Worm (Caenorhabditis elegans) whole organism, L1 larva: ENCODE measurements around the gene srgp-1.

Experiments used
- C04F5.9 ChIP-seq: sonication (generic microtip); optimal IDR thresholded peaks from 2 replicates; lab custom pipeline; 2016; ENCODE audit warnings: missing genetic modification characterization, missing compliant biosample characterization
- F16B12.6 ChIP-seq: fragments of 150-350 bp; optimal IDR thresholded peaks from 2 replicates; lab custom pipeline; 2014; ENCODE audit warnings: missing biosample characterization, missing genetic modification characterization
- Y116A8C.19 ChIP-seq: sonication (generic microtip); optimal IDR thresholded peaks from 2 replicates; lab custom pipeline; 2016; ENCODE audit warnings: missing compliant biosample characterization, missing genetic modification characterization, borderline replicate concordance
- aha-1 ChIP-seq: fragments of 150-350 bp; optimal IDR thresholded peaks from 2 replicates; lab custom pipeline; 2014; ENCODE audit warnings: missing biosample characterization, missing genetic modification characterization
- aly-2 ChIP-seq: fragments of 150-350 bp; optimal IDR thresholded peaks from 2 replicates; lab custom pipeline; 2014; ENCODE audit warnings: missing biosample characterization, missing genetic modification characterization
- blmp-1 ChIP-seq: fragments of 150-350 bp; optimal IDR thresholded peaks from 2 replicates; lab custom pipeline; 2014; ENCODE audit warnings: missing biosample characterization, missing genetic modification characterization
- ceh-82 ChIP-seq, 3 experiments: fragments of 150-350 bp in 1 of 3; sonication (generic microtip) in 2 of 3; optimal IDR thresholded peaks; 2 replicates each; lab custom pipeline; 2014 to 2017; ENCODE audit warnings: missing biosample characterization in 3 of 3, missing genetic modification characterization in 3 of 3
- dpl-1 ChIP-seq, 3 experiments: fragments of 150-350 bp in 2 of 3; sonication (generic microtip) in 1 of 3; optimal IDR thresholded peaks; 2 replicates each; lab custom pipeline; 2014 to 2017; ENCODE audit warnings: missing biosample characterization in 3 of 3, missing genetic modification characterization in 3 of 3, missing genetic modification reagents in 3 of 3
- efl-1 ChIP-seq, 4 experiments: fragments of 150-350 bp; optimal IDR thresholded peaks in 3 of 4; peaks in 1 of 4; 1 replicate in 1 of 4; 2 replicates in 3 of 4; lab custom pipeline; 2014; ENCODE audit warnings: missing biosample characterization in 2 of 4, missing genetic modification characterization in 2 of 4, missing genetic modification reagents in 2 of 4
- egl-27 ChIP-seq, 2 experiments: fragments of 150-350 bp in 1 of 2; sonication (generic microtip); optimal IDR thresholded peaks; 3 replicates each; lab custom pipeline; 2017 to 2018; ENCODE audit warnings: missing biosample characterization in 2 of 2, missing genetic modification characterization in 2 of 2, missing genetic modification reagents in 2 of 2
- elt-2 ChIP-seq: sonication (generic microtip); optimal IDR thresholded peaks from 2 replicates; lab custom pipeline; 2016; ENCODE audit warnings: missing genetic modification characterization, mild to moderate bottlenecking, inconsistent platforms, missing compliant biosample characterization, missing genetic modification reagents
- elt-3 ChIP-seq, 6 experiments: fragments of 150-350 bp in 1 of 6; sonication (generic microtip); optimal IDR thresholded peaks; 2 replicates each; lab custom pipeline; 2017 to 2018; ENCODE audit warnings: missing biosample characterization in 6 of 6, missing genetic modification characterization in 6 of 6, inconsistent platforms in 1 of 6
- fkh-10 ChIP-seq: sonication (generic microtip); optimal IDR thresholded peaks from 2 replicates; lab custom pipeline; 2017; ENCODE audit warnings: missing biosample characterization, missing genetic modification reagents, missing genetic modification characterization
- fkh-4 ChIP-seq: sonication (generic microtip); optimal IDR thresholded peaks from 2 replicates; lab custom pipeline; 2016; ENCODE audit warnings: missing compliant biosample characterization, missing genetic modification characterization, borderline replicate concordance
- fkh-8 ChIP-seq: sonication (generic microtip); optimal IDR thresholded peaks from 2 replicates; lab custom pipeline; 2016; ENCODE audit warnings: mild to moderate bottlenecking, missing genetic modification characterization, missing compliant biosample characterization
- grh-1 ChIP-seq: fragments of 200-800 bp; sonication (Bioruptor generic); IDR thresholded peaks from 2 replicates; pipeline ENCODE4 v1.3.6; 2022; ENCODE audit warnings: missing genetic modification reagents, missing genetic modification characterization, missing compliant biosample characterization
- hpl-2 ChIP-seq: fragments of 150-350 bp; optimal IDR thresholded peaks from 2 replicates; lab custom pipeline; 2014; ENCODE audit warnings: missing biosample characterization, missing genetic modification reagents, missing genetic modification characterization
- lin-14 ChIP-seq: fragments of 200-800 bp; sonication (Bioruptor generic); optimal IDR thresholded peaks from 2 replicates; lab custom pipeline; 2018; ENCODE audit warnings: mild to moderate bottlenecking, missing genetic modification characterization, moderate library complexity, missing compliant biosample characterization
- lin-15B ChIP-seq: fragments of 150-350 bp; sonication (generic microtip); optimal IDR thresholded peaks from 3 replicates; lab custom pipeline; 2014; ENCODE audit warnings: missing biosample characterization, missing genetic modification characterization
- lin-35 ChIP-seq, 2 experiments: fragments of 150-350 bp; optimal IDR thresholded peaks; 2 replicates each; lab custom pipeline; 2014; ENCODE audit warnings: missing biosample characterization in 2 of 2, missing genetic modification characterization in 2 of 2, missing genetic modification reagents in 2 of 2
- lin-39 ChIP-seq: fragments of 150-350 bp; optimal IDR thresholded peaks from 2 replicates; lab custom pipeline; 2014; ENCODE audit warnings: missing biosample characterization, missing genetic modification reagents, missing genetic modification characterization
- lir-3 ChIP-seq: sonication (generic microtip); optimal IDR thresholded peaks from 2 replicates; lab custom pipeline; 2016; ENCODE audit warnings: mild to moderate bottlenecking, missing genetic modification characterization, moderate library complexity, missing compliant biosample characterization; ENCODE audit not compliant: poor library complexity
- lsy-2 ChIP-seq, 2 experiments: fragments of 150-350 bp; optimal IDR thresholded peaks; 2 replicates each; lab custom pipeline; 2014; ENCODE audit warnings: missing biosample characterization in 2 of 2, missing genetic modification characterization in 2 of 2
- mdl-1 ChIP-seq, 2 experiments: fragments of 150-350 bp; optimal IDR thresholded peaks; 2 replicates each; lab custom pipeline; 2014 to 2017; ENCODE audit warnings: missing biosample characterization in 2 of 2, missing genetic modification characterization in 2 of 2, inconsistent platforms in 1 of 2
- mef-2 ChIP-seq: fragments of 150-350 bp; optimal IDR thresholded peaks from 2 replicates; lab custom pipeline; 2014; ENCODE audit warnings: missing biosample characterization, missing genetic modification characterization
- mep-1 ChIP-seq: fragments of 150-350 bp; optimal IDR thresholded peaks from 2 replicates; lab custom pipeline; 2014; ENCODE audit warnings: missing biosample characterization, missing genetic modification characterization
- nhr-12 ChIP-seq: sonication (generic microtip); optimal IDR thresholded peaks from 2 replicates; lab custom pipeline; 2017; ENCODE audit warnings: missing biosample characterization, missing genetic modification characterization
- nhr-20 ChIP-seq: sonication (generic microtip); optimal IDR thresholded peaks from 2 replicates; lab custom pipeline; 2016; ENCODE audit warnings: mild to moderate bottlenecking, missing genetic modification characterization, missing compliant biosample characterization
- nhr-237 ChIP-seq: fragments of 150-350 bp; optimal IDR thresholded peaks from 2 replicates; lab custom pipeline; 2014; ENCODE audit warnings: missing biosample characterization, missing genetic modification characterization
- nhr-28 ChIP-seq: fragments of 150-350 bp; optimal IDR thresholded peaks from 2 replicates; lab custom pipeline; 2014; ENCODE audit warnings: missing biosample characterization, missing genetic modification characterization
- nhr-47 ChIP-seq: sonication (generic microtip); optimal IDR thresholded peaks from 2 replicates; lab custom pipeline; 2016; ENCODE audit warnings: mild to moderate bottlenecking, missing genetic modification characterization, moderate library complexity, missing compliant biosample characterization
- nhr-71 ChIP-seq: sonication (generic microtip); optimal IDR thresholded peaks from 2 replicates; lab custom pipeline; 2016; ENCODE audit warnings: mild to moderate bottlenecking, missing genetic modification characterization, moderate library complexity, missing compliant biosample characterization
- nhr-76 ChIP-seq: sonication (generic microtip); optimal IDR thresholded peaks from 2 replicates; lab custom pipeline; 2017; ENCODE audit warnings: missing biosample characterization, missing genetic modification characterization
- nhr-85 ChIP-seq: sonication (generic microtip); peaks from one replicate; lab custom pipeline; 2016; ENCODE audit warnings: missing genetic modification characterization, inconsistent platforms, missing compliant biosample characterization
- nhr-90 ChIP-seq: sonication (generic microtip); optimal IDR thresholded peaks from 2 replicates; lab custom pipeline; 2016; ENCODE audit warnings: mild to moderate bottlenecking, missing genetic modification characterization, missing compliant biosample characterization; ENCODE audit not compliant: poor library complexity
- pax-3 ChIP-seq: fragments of 200-800 bp; sonication (Bioruptor generic); optimal IDR thresholded peaks from 2 replicates; lab custom pipeline; 2018; ENCODE audit warnings: mild to moderate bottlenecking, missing genetic modification characterization, moderate library complexity, missing compliant biosample characterization
- rnt-1 ChIP-seq: sonication (generic microtip); optimal IDR thresholded peaks from 2 replicates; lab custom pipeline; 2016; ENCODE audit warnings: mild to moderate bottlenecking, missing genetic modification characterization, moderate library complexity, missing compliant biosample characterization
- skn-1 ChIP-seq: fragments of 150-350 bp; optimal IDR thresholded peaks from 2 replicates; lab custom pipeline; 2014; ENCODE audit warnings: missing biosample characterization, missing genetic modification characterization
- sox-4 ChIP-seq: sonication (generic microtip); optimal IDR thresholded peaks from 2 replicates; lab custom pipeline; 2016; ENCODE audit warnings: missing genetic modification characterization, missing compliant biosample characterization
- sptf-1 ChIP-seq: fragments of 150-350 bp; optimal IDR thresholded peaks from 2 replicates; lab custom pipeline; 2014; ENCODE audit warnings: missing biosample characterization, missing genetic modification characterization
- swsn-7 ChIP-seq: sonication (generic microtip); optimal IDR thresholded peaks from 2 replicates; lab custom pipeline; 2016; ENCODE audit warnings: missing genetic modification characterization, missing compliant biosample characterization
- unc-130 ChIP-seq: fragments of 150-350 bp; optimal IDR thresholded peaks from 2 replicates; lab custom pipeline; 2017; ENCODE audit warnings: missing biosample characterization, missing genetic modification characterization, inconsistent platforms
- unc-30 ChIP-seq: sonication (generic microtip); optimal IDR thresholded peaks from 2 replicates; lab custom pipeline; 2017; ENCODE audit warnings: missing biosample characterization, missing genetic modification characterization
- unc-86 ChIP-seq: sonication (generic microtip); optimal IDR thresholded peaks from 2 replicates; lab custom pipeline; 2016; ENCODE audit warnings: missing genetic modification characterization, missing compliant biosample characterization
- vab-15 ChIP-seq: sonication (generic microtip); optimal IDR thresholded peaks from 2 replicates; lab custom pipeline; 2017; ENCODE audit warnings: missing genotype, mild to moderate bottlenecking, missing genetic modification characterization, missing compliant biosample characterization
- xbp-1 ChIP-seq: sonication (generic microtip); optimal IDR thresholded peaks from 2 replicates; lab custom pipeline; 2016; ENCODE audit warnings: missing genetic modification characterization, missing compliant biosample characterization
- zag-1 ChIP-seq: fragments of 150-350 bp; optimal IDR thresholded peaks from 2 replicates; lab custom pipeline; 2014; ENCODE audit warnings: missing biosample characterization, missing genetic modification characterization
- zip-4 ChIP-seq: fragments of 200-800 bp; sonication (Bioruptor generic); optimal IDR thresholded peaks from 2 replicates; lab custom pipeline; 2018; ENCODE audit warnings: mild to moderate bottlenecking, missing genetic modification characterization, moderate library complexity, missing compliant biosample characterization
- ztf-11 ChIP-seq, 2 experiments: sonication (generic microtip); optimal IDR thresholded peaks; 2 replicates each; lab custom pipeline; 2016 to 2017; ENCODE audit warnings: missing genetic modification characterization in 2 of 2, missing biosample characterization in 1 of 2, missing compliant biosample characterization in 1 of 2
- ztf-4 ChIP-seq: fragments of 150-350 bp; optimal IDR thresholded peaks from 2 replicates; lab custom pipeline; 2014; ENCODE audit warnings: missing biosample characterization, missing genetic modification characterization

The srgp-1 gene

ce11 chrIV:11570200-11570599, at the start of gene srgp-1:
Gene srgp-1, plus strand, starts transcription at chrIV:11570500.
- TF ChIP-seq unc-86 (tag; lab: Kevin White, UChicago), result no peak
- TF ChIP-seq nhr-85 (tag; lab: Kevin White, UChicago), result peak; percentile 36

- no peak for TF ChIP-seq egl-27 (tag; optimal IDR thresholded peaks at IDR 0.05; lab: Kevin White, UChicago)
- no peak for TF ChIP-seq rnt-1 (tag; lab: Kevin White, UChicago)
- TF ChIP-seq sox-4, result no peak
- peak; percentile 54 to 74 for TF ChIP-seq lsy-2 (tag; optimal IDR thresholded peaks at IDR 0.05; lab: Kevin White, UChicago)
- no peak for TF ChIP-seq lir-3
- TF ChIP-seq ceh-82 (tag; optimal IDR thresholded peaks at IDR 0.05; lab: Kevin White, UChicago), result peak in 2 of 3 experiments; percentile 34 to 55
- no peak for TF ChIP-seq fkh-10 (GFP tag; lab: Kevin White, UChicago)
- peak; percentile 49 for TF ChIP-seq blmp-1 (tag; lab: Kevin White, UChicago)
- no peak for TF ChIP-seq zip-4
- no peak for TF ChIP-seq aha-1 (tag; lab: Kevin White, UChicago)
- TF ChIP-seq nhr-85 (tag; lab: Kevin White, UChicago), result peak; percentile 37
- TF ChIP-seq nhr-76, result no peak
- TF ChIP-seq fkh-4 (tag; lab: Kevin White, UChicago), result no peak
- no peak for TF ChIP-seq unc-130 (tag; lab: Kevin White, UChicago)
- peak; percentile 51 for TF ChIP-seq skn-1 (tag; lab: Kevin White, UChicago)
- peak; percentile 62 to 73 (median 72) for TF ChIP-seq dpl-1 (GFP tag; optimal IDR thresholded peaks at IDR 0.05; lab: Kevin White, UChicago)
- TF ChIP-seq mep-1 (tag; lab: Kevin White, UChicago), result peak; percentile 85
- TF ChIP-seq lin-39 (tag; lab: Kevin White, UChicago), result peak; percentile 11
- no peak for TF ChIP-seq mdl-1 (tag; optimal IDR thresholded peaks at IDR 0.05; lab: Kevin White, UChicago)
- TF ChIP-seq nhr-28 (tag; lab: Kevin White, UChicago), result no peak
- TF ChIP-seq nhr-12 (tag; lab: Kevin White, UChicago), result no peak
- no peak for TF ChIP-seq fkh-8 (tag; lab: Kevin White, UChicago)
- peak; percentile 59 for TF ChIP-seq nhr-71 (tag; lab: Kevin White, UChicago)
- TF ChIP-seq zag-1 (tag; lab: Kevin White, UChicago), result no peak
- peak; percentile 13 for TF ChIP-seq nhr-90
- peak; percentile 26 for TF ChIP-seq lin-15B
- TF ChIP-seq Y116A8C.19 (tag; lab: Kevin White, UChicago), result no peak
- TF ChIP-seq F16B12.6 (tag; lab: Kevin White, UChicago), result no peak
- TF ChIP-seq xbp-1, result peak; percentile 53
- peak; percentile 52 for TF ChIP-seq swsn-7 (tag; lab: Kevin White, UChicago)
- TF ChIP-seq unc-30, result no peak
- no peak for TF ChIP-seq sptf-1 (tag; lab: Kevin White, UChicago)
- no peak for TF ChIP-seq grh-1
- TF ChIP-seq lin-14 (GFP tag; lab: Kevin White, UChicago), result no peak
- no peak for TF ChIP-seq C04F5.9 (tag; lab: Kevin White, UChicago)
- peak; percentile 32 for TF ChIP-seq nhr-20
- TF ChIP-seq mef-2 (tag; lab: Kevin White, UChicago), result no peak
- TF ChIP-seq elt-3 (tag; optimal IDR thresholded peaks at IDR 0.05; lab: Kevin White, UChicago), result no peak
- no peak for TF ChIP-seq elt-2 (tag; lab: Kevin White, UChicago)
- no peak for TF ChIP-seq hpl-2 (GFP tag; lab: Kevin White, UChicago)
- TF ChIP-seq vab-15 (tag; lab: Kevin White, UChicago), result no peak
- peak; percentile 51 for TF ChIP-seq nhr-47 (tag; lab: Kevin White, UChicago)
- TF ChIP-seq unc-86 (tag; lab: Kevin White, UChicago), result peak; percentile 4
- TF ChIP-seq lin-35 (GFP tag; optimal IDR thresholded peaks at IDR 0.05; lab: Kevin White, UChicago), result peak; percentile 66 to 80
- TF ChIP-seq efl-1 (optimal IDR thresholded peaks at IDR 0.05; lab: Kevin White, UChicago), result peak; percentile 34 to 67
- TF ChIP-seq efl-1 (GFP tag; optimal IDR thresholded peaks at IDR 0.05 in 1 of 2; lab: Kevin White, UChicago), result peak; percentile 76 to 96
- no peak for TF ChIP-seq aly-2
- TF ChIP-seq pax-3 (tag; lab: Kevin White, UChicago), result no peak
- no peak for TF ChIP-seq ztf-11 (tag; optimal IDR thresholded peaks at IDR 0.05; lab: Kevin White, UChicago)
- TF ChIP-seq nhr-237 (tag; lab: Kevin White, UChicago), result no peak
- no peak for TF ChIP-seq ztf-4 (tag; lab: Kevin White, UChicago)
These were observed 49.3 kb upstream of the srgp-1 start, which contains the start of the genes M04B2.4 and gfl-1 for ce11 chrIV:11520960-11521359. Gene M04B2.4, minus strand, starts transcription at chrIV:11521031. Gene gfl-1, plus strand, starts transcription at chrIV:11521290.
